In genomic region chr2L:309812-310431, dm6 we compare ENCODE assay signal across 3 fruit fly cellular contexts.
A peak's percentile ranks its signal among the peaks of the same experiment; 100 is the strongest.
TF ChIP-seq lines count a peak whose summit lies in the region.

No protein-coding gene starts in this region.

TF ChIP-seq in whole organism, adult, 20 proteins besides CTCF, POLR2A, EP300 and RAD21 (continued from another document):
- no peak for TF ChIP-seq CG11617 (GFP tag; optimal IDR thresholded peaks at IDR 0.05; lab: Kevin White, UChicago)

TF ChIP-seq in whole organism, embryonic, 481 proteins besides CTCF, POLR2A, EP300 and RAD21 (continued from another document and continues in another):
- TF ChIP-seq gt (GFP tag; IDR thresholded peaks at IDR 0.05; lab: Robert Waterston, UW) (no peak), Atf6 (GFP tag; IDR thresholded peaks at IDR 0.05; lab: Robert Waterston, UW) (no peak), Bgb (GFP tag; IDR thresholded peaks at IDR 0.05; lab: Robert Waterston, UW; ENCODE audit: partially characterized antibody) (0 out of 2 replicates have a peak, but pooled peaks have one; percentile 26), Drgx (GFP tag; IDR thresholded peaks at IDR 0.05; lab: Robert Waterston, UW) (peak; percentile 27; the same call in 1 of the 2 replicates), run (tag; optimal IDR thresholded peaks at IDR 0.05; lab: Kevin White, UChicago) (no peak), Oaz (GFP tag; IDR thresholded peaks at IDR 0.05; lab: Robert Waterston, UW) (no peak), phol (tag; optimal IDR thresholded peaks at IDR 0.05; lab: Kevin White, UChicago) (no peak), gcm (GFP tag; optimal IDR thresholded peaks at IDR 0.05; lab: Kevin White, UChicago) (no peak), eyg (GFP tag; optimal IDR thresholded peaks at IDR 0.05; lab: Kevin White, UChicago) (no peak), ap (GFP tag; IDR thresholded peaks at IDR 0.05; lab: Robert Waterston, UW) (no peak), CG1529 (GFP tag; optimal IDR thresholded peaks at IDR 0.05; lab: Kevin White, UChicago) (no peak), inv (GFP tag; IDR thresholded peaks at IDR 0.05; lab: Robert Waterston, UW; ENCODE audit: partially characterized antibody) (no peak), CG4820 (GFP tag; optimal IDR thresholded peaks at IDR 0.05; lab: Kevin White, UChicago) (no peak), dati (GFP tag; IDR thresholded peaks at IDR 0.05; lab: Robert Waterston, UW) (no peak), CG18619 (GFP tag; optimal IDR thresholded peaks at IDR 0.05; lab: Kevin White, UChicago) (no peak), wor (GFP tag; IDR thresholded peaks at IDR 0.05; lab: Robert Waterston, UW) (no peak), B-H1 (GFP tag; IDR thresholded peaks at IDR 0.05; lab: Robert Waterston, UW) (no peak), MESR4 (GFP tag; optimal IDR thresholded peaks at IDR 0.05; lab: Kevin White, UChicago) (no peak), CG11696 (GFP tag; IDR thresholded peaks at IDR 0.05; lab: Robert Waterston, UW) (no peak), CG1603 (tag; optimal IDR thresholded peaks at IDR 0.05; lab: Kevin White, UChicago) (no peak), pita (GFP tag; optimal IDR thresholded peaks at IDR 0.05; lab: Kevin White, UChicago) (no peak), CG8359 (GFP tag; optimal IDR thresholded peaks at IDR 0.05; lab: Kevin White, UChicago; ENCODE audit: borderline replicate concordance) (no peak), tup (GFP tag; optimal IDR thresholded peaks at IDR 0.05; lab: Kevin White, UChicago) (no peak), Dek (tag; optimal IDR thresholded peaks at IDR 0.05; lab: Kevin White, UChicago) (no peak), CG11398 (GFP tag; optimal IDR thresholded peaks at IDR 0.05; lab: Kevin White, UChicago) (no peak), pum (GFP tag; optimal IDR thresholded peaks at IDR 0.05; lab: Kevin White, UChicago) (no peak), psq (GFP tag; optimal IDR thresholded peaks at IDR 0.05; lab: Kevin White, UChicago) (no peak), salm (tag; optimal IDR thresholded peaks at IDR 0.05; lab: Kevin White, UChicago) (no peak), CG9797 (GFP tag; optimal IDR thresholded peaks at IDR 0.05; lab: Kevin White, UChicago) (no peak), mam (GFP tag; optimal IDR thresholded peaks at IDR 0.05; lab: Kevin White, UChicago) (no peak), repo (GFP tag; optimal IDR thresholded peaks at IDR 0.05; lab: Kevin White, UChicago) (no peak), CG2199 (GFP tag; IDR thresholded peaks at IDR 0.05; lab: Robert Waterston, UW) (no peak), sd (tag; optimal IDR thresholded peaks at IDR 0.05; lab: Kevin White, UChicago) (peak; percentile 33), CG1024 (GFP tag; IDR thresholded peaks at IDR 0.05; lab: Robert Waterston, UW) (no peak), Hsf (GFP tag; optimal IDR thresholded peaks at IDR 0.05; lab: Kevin White, UChicago) (no peak), BEAF-32 (GFP tag; optimal IDR thresholded peaks at IDR 0.05; lab: Kevin White, UChicago) (no peak), CG14014 (GFP tag; IDR thresholded peaks at IDR 0.05; lab: Robert Waterston, UW) (no peak), cato (GFP tag; optimal IDR thresholded peaks at IDR 0.05; lab: Kevin White, UChicago; ENCODE audit: borderline replicate concordance) (no peak), Doc3 (GFP tag; IDR thresholded peaks at IDR 0.05; lab: Robert Waterston, UW; ENCODE audit: partially characterized antibody) (no peak), schlank (tag; optimal IDR thresholded peaks at IDR 0.05; lab: Kevin White, UChicago) (no peak), unpg (GFP tag; optimal IDR thresholded peaks at IDR 0.05; lab: Kevin White, UChicago) (no peak), tx (GFP tag; optimal IDR thresholded peaks at IDR 0.05; lab: Kevin White, UChicago) (no peak), zfh2 (GFP tag; optimal IDR thresholded peaks at IDR 0.05; lab: Kevin White, UChicago) (peak; percentile 3), CG4707 (GFP tag; optimal IDR thresholded peaks at IDR 0.05; lab: Kevin White, UChicago) (no peak), YL-1 (GFP tag; optimal IDR thresholded peaks at IDR 0.05; lab: Kevin White, UChicago) (no peak), Gug (GFP tag; IDR thresholded peaks at IDR 0.05; lab: Robert Waterston, UW) (no peak), CrebB (tag; optimal IDR thresholded peaks at IDR 0.05; lab: Kevin White, UChicago) (no peak), Nf-YB (GFP tag; optimal IDR thresholded peaks at IDR 0.05; lab: Kevin White, UChicago) (no peak), Xrp1 (GFP tag; IDR thresholded peaks at IDR 0.05; lab: Robert Waterston, UW) (no peak), CG12769 (tag; optimal IDR thresholded peaks at IDR 0.05; lab: Kevin White, UChicago) (peak; percentile 68), CG17829 (tag; optimal IDR thresholded peaks at IDR 0.05; lab: Kevin White, UChicago) (no peak), CG17612 (GFP tag; IDR thresholded peaks at IDR 0.05; lab: Robert Waterston, UW) (no peak), CG12155 (GFP tag; optimal IDR thresholded peaks at IDR 0.05; lab: Kevin White, UChicago) (no peak), CG16779 (GFP tag; IDR thresholded peaks at IDR 0.05; lab: Robert Waterston, UW) (0 out of 2 replicates have a peak, but pooled peaks have one; percentile 22), Scr (GFP tag; IDR thresholded peaks at IDR 0.05; lab: Robert Waterston, UW; ENCODE audit: partially characterized antibody) (no peak), ftz-f1 (GFP tag; optimal IDR thresholded peaks at IDR 0.05; lab: Kevin White, UChicago) (no peak), Jarid2 (GFP tag; optimal IDR thresholded peaks at IDR 0.05; lab: Kevin White, UChicago) (peak; percentile 71), lola (GFP tag; optimal IDR thresholded peaks at IDR 0.05; lab: Kevin White, UChicago) (no peak), D19A (tag; optimal IDR thresholded peaks at IDR 0.05; lab: Kevin White, UChicago) (no peak), CG16815 (GFP tag; optimal IDR thresholded peaks at IDR 0.05; lab: Kevin White, UChicago) (no peak), CG1233 (GFP tag; optimal IDR thresholded peaks at IDR 0.05; lab: Kevin White, UChicago) (no peak), CG14965 (GFP tag; optimal IDR thresholded peaks at IDR 0.05; lab: Kevin White, UChicago; ENCODE audit: borderline replicate concordance) (no peak), hbn (GFP tag; IDR thresholded peaks at IDR 0.05; lab: Robert Waterston, UW; ENCODE audit: partially characterized antibody) (0 out of 2 replicates have a peak, but pooled peaks have one; percentile 23), CG4360 (GFP tag; IDR thresholded peaks at IDR 0.05; lab: Robert Waterston, UW) (no peak), Dll (GFP tag; IDR thresholded peaks at IDR 0.05; lab: Robert Waterston, UW; ENCODE audit: partially characterized antibody) (no peak), z (GFP tag; IDR thresholded peaks at IDR 0.05; lab: Robert Waterston, UW) (no peak), Dfd (GFP tag; optimal IDR thresholded peaks at IDR 0.05; lab: Kevin White, UChicago) (no peak)

TF ChIP-seq in whole organism, prepupa, 60 proteins besides CTCF, POLR2A, EP300 and RAD21 (continued from another document):
- no peak for TF ChIP-seq CG34406 (GFP tag; optimal IDR thresholded peaks at IDR 0.05; lab: Kevin White, UChicago)
- TF ChIP-seq fd85E (GFP tag; optimal IDR thresholded peaks at IDR 0.05; lab: Kevin White, UChicago): no peak
